Comparison of ENCODE assay signal across 6 worm cellular contexts in genomic region chrII:12542594-12542997, ce11.
TF ChIP-seq lines count a peak whose summit lies in the region.

No protein-coding gene starts in this region.

TF ChIP-seq in whole organism, L1 larva, 84 proteins besides CTCF, POLR2A, EP300 and RAD21:
- TF ChIP-seq efl-3 (GFP tag; optimal IDR thresholded peaks at IDR 0.05; lab: Kevin White, UChicago) (no peak), nhr-28 (tag; optimal IDR thresholded peaks at IDR 0.05; lab: Kevin White, UChicago) (no peak), dsc-1 (tag; optimal IDR thresholded peaks at IDR 0.05; lab: Kevin White, UChicago) (no peak), elt-2 (tag; optimal IDR thresholded peaks at IDR 0.05; lab: Kevin White, UChicago) (peak; percentile 56), lsy-2 (tag; optimal IDR thresholded peaks at IDR 0.05; lab: Kevin White, UChicago) (no peak)
TF ChIP-seq in whole organism, L1 larva: peak in this region for 1.

TF ChIP-seq in whole organism, L2 larva, 48 proteins besides CTCF, POLR2A, EP300 and RAD21:
- no peak for TF ChIP-seq mdl-1 (tag; optimal IDR thresholded peaks at IDR 0.05; lab: Kevin White, UChicago)
- TF ChIP-seq fos-1 (tag; optimal IDR thresholded peaks at IDR 0.05; lab: Kevin White, UChicago), result peak; percentile 33
- no peak for TF ChIP-seq nhr-12 (tag; optimal IDR thresholded peaks at IDR 0.05; lab: Kevin White, UChicago)

TF ChIP-seq in whole organism, L3 larva, 47 proteins besides CTCF, POLR2A, EP300 and RAD21:
- TF ChIP-seq nhr-12 (tag; optimal IDR thresholded peaks at IDR 0.05; lab: Kevin White, UChicago), result no peak
- TF ChIP-seq elt-2 (tag; optimal IDR thresholded peaks at IDR 0.05; lab: Kevin White, UChicago), result peak; percentile 58
- TF ChIP-seq nhr-76 (tag; optimal IDR thresholded peaks at IDR 0.05; lab: Kevin White, UChicago), result no peak
- no peak for TF ChIP-seq nhr-67 (tag; optimal IDR thresholded peaks at IDR 0.05; lab: Kevin White, UChicago)
- no peak for TF ChIP-seq nhr-77 (tag; optimal IDR thresholded peaks at IDR 0.05; lab: Kevin White, UChicago)
- TF ChIP-seq mdl-1 (tag; optimal IDR thresholded peaks at IDR 0.05; lab: Kevin White, UChicago), result no peak
- TF ChIP-seq nhr-237 (tag; optimal IDR thresholded peaks at IDR 0.05; lab: Kevin White, UChicago), result no peak

TF ChIP-seq in whole organism, L4 larva, 104 proteins besides CTCF, POLR2A, EP300 and RAD21 (continues in another document):
- TF ChIP-seq F44E2.7 (GFP tag; IDR thresholded peaks at IDR 0.05; lab: Robert Waterston, UW), result 0 out of 2 replicates have a peak, but pooled peaks have one; percentile 68
- no peak for TF ChIP-seq lin-29 (GFP tag; IDR thresholded peaks at IDR 0.05; lab: Robert Waterston, UW)
- TF ChIP-seq dmd-8 (GFP tag; IDR thresholded peaks at IDR 0.05; lab: Robert Waterston, UW), result peak; percentile 62; the same call in 1 of the 2 replicates
- TF ChIP-seq ZK337.2 (GFP tag; IDR thresholded peaks at IDR 0.05; lab: Robert Waterston, UW), result 0 out of 2 replicates have a peak, but pooled peaks have one; percentile 40
- no peak for TF ChIP-seq dpl-1 (GFP tag; optimal IDR thresholded peaks at IDR 0.05; lab: Kevin White, UChicago)
- TF ChIP-seq nhr-11 (tag; optimal IDR thresholded peaks at IDR 0.05; lab: Kevin White, UChicago), result no peak
- TF ChIP-seq gei-8 (GFP tag; optimal IDR thresholded peaks at IDR 0.05; lab: Kevin White, UChicago), result peak; percentile 26
- no peak for TF ChIP-seq ceh-32 (tag; optimal IDR thresholded peaks at IDR 0.05; lab: Kevin White, UChicago; ENCODE audit: poor library complexity)
- no peak for TF ChIP-seq lsy-2 (tag; optimal IDR thresholded peaks at IDR 0.05; lab: Kevin White, UChicago)
- no peak for TF ChIP-seq ama-1 (optimal IDR thresholded peaks at IDR 0.05; lab: Kevin White, UChicago)
- no peak for TF ChIP-seq duxl-1 (tag; optimal IDR thresholded peaks at IDR 0.05; lab: Kevin White, UChicago; ENCODE audit: poor library complexity)
- TF ChIP-seq nhr-28 (tag; optimal IDR thresholded peaks at IDR 0.05; lab: Kevin White, UChicago), result no peak
- TF ChIP-seq sdz-12 (GFP tag; optimal IDR thresholded peaks at IDR 0.05; lab: Kevin White, UChicago), result no peak
- no peak for TF ChIP-seq F37D6.2 (tag; optimal IDR thresholded peaks at IDR 0.05; lab: Kevin White, UChicago)
- TF ChIP-seq nhr-102 (tag; optimal IDR thresholded peaks at IDR 0.05; lab: Kevin White, UChicago), result peak; percentile 58
- TF ChIP-seq zip-11 (GFP tag; IDR thresholded peaks at IDR 0.05; lab: Robert Waterston, UW), result no peak
- no peak for TF ChIP-seq saeg-2 (GFP tag; IDR thresholded peaks at IDR 0.05; lab: Robert Waterston, UW)
- TF ChIP-seq daf-12 (tag; optimal IDR thresholded peaks at IDR 0.05; lab: Kevin White, UChicago), result no peak
- TF ChIP-seq mxl-3 (GFP tag; optimal IDR thresholded peaks at IDR 0.05; lab: Kevin White, UChicago), result no peak
- TF ChIP-seq mep-1 (tag; optimal IDR thresholded peaks at IDR 0.05; lab: Kevin White, UChicago), result no peak
- 0 out of 2 replicates have a peak, but pooled peaks have one; percentile 46 for TF ChIP-seq Y48G9A.11 (GFP tag; IDR thresholded peaks at IDR 0.05; lab: Robert Waterston, UW)
- TF ChIP-seq lim-7 (GFP tag; IDR thresholded peaks at IDR 0.05; lab: Robert Waterston, UW), result peak; percentile 74
- 0 out of 2 replicates have a peak, but pooled peaks have one; percentile 49 for TF ChIP-seq D1046.2 (GFP tag; IDR thresholded peaks at IDR 0.05; lab: Robert Waterston, UW)
- peak; percentile 45; the same call in 1 of the 2 replicates for TF ChIP-seq pha-4 (GFP tag; IDR thresholded peaks at IDR 0.05; lab: Robert Waterston, UW)
- TF ChIP-seq pha-4 (tag; optimal IDR thresholded peaks at IDR 0.05; lab: Kevin White, UChicago), result no peak

TF ChIP-seq in whole organism, late embryonic, 69 proteins besides CTCF, POLR2A, EP300 and RAD21:
- no peak for TF ChIP-seq dmd-4 (tag; optimal IDR thresholded peaks at IDR 0.05; lab: Kevin White, UChicago; ENCODE audit: borderline replicate concordance)
- TF ChIP-seq elt-2 (tag; optimal IDR thresholded peaks at IDR 0.05; lab: Kevin White, UChicago), result peak; percentile 89

TF ChIP-seq in whole organism, young adult, 124 proteins besides CTCF, POLR2A, EP300 and RAD21 (continues in another document):
- no peak for TF ChIP-seq ceh-58 (GFP tag; IDR thresholded peaks at IDR 0.05; lab: Robert Waterston, UW)
- TF ChIP-seq snpc-3.4 (tag; optimal IDR thresholded peaks at IDR 0.05; lab: Kevin White, UChicago), result peak; percentile 54
- no peak for TF ChIP-seq ceh-91 (GFP tag; IDR thresholded peaks at IDR 0.05; lab: Robert Waterston, UW)
- peak; percentile 44 for TF ChIP-seq snpc-1.1 (tag; optimal IDR thresholded peaks at IDR 0.05; lab: Kevin White, UChicago; ENCODE audit: insufficient read depth)
- TF ChIP-seq mel-28 (tag; optimal IDR thresholded peaks at IDR 0.05; lab: Kevin White, UChicago; ENCODE audit: borderline replicate concordance), result no peak
- TF ChIP-seq Y53F4B.3 (GFP tag; IDR thresholded peaks at IDR 0.05; lab: Robert Waterston, UW), result no peak
- no peak for TF ChIP-seq lsl-1 (GFP tag; optimal IDR thresholded peaks at IDR 0.05; lab: Kevin White, UChicago)
- no peak for TF ChIP-seq madf-3 (GFP tag; IDR thresholded peaks at IDR 0.05; lab: Robert Waterston, UW)
- TF ChIP-seq attf-6 (GFP tag; IDR thresholded peaks at IDR 0.05; lab: Robert Waterston, UW), result no peak
- peak; percentile 21 for TF ChIP-seq efl-1 (GFP tag; optimal IDR thresholded peaks at IDR 0.05; lab: Kevin White, UChicago)
- no peak for TF ChIP-seq attf-3 (GFP tag; conservative IDR thresholded peaks at IDR 0.05; lab: Robert Waterston, UW)
- TF ChIP-seq atf-7 (tag; optimal IDR thresholded peaks at IDR 0.05; lab: Kevin White, UChicago), result peak; percentile 20
- TF ChIP-seq Y67H2A.10 (GFP tag; conservative IDR thresholded peaks at IDR 0.05; lab: Robert Waterston, UW), result no peak
- peak; percentile 56 for TF ChIP-seq F57A8.1 (GFP tag; optimal IDR thresholded peaks at IDR 0.05; lab: Kevin White, UChicago)
- no peak for TF ChIP-seq F10E7.11 (tag; optimal IDR thresholded peaks at IDR 0.05; lab: Kevin White, UChicago)
- TF ChIP-seq tbx-9 (tag; optimal IDR thresholded peaks at IDR 0.05; lab: Kevin White, UChicago; ENCODE audit: borderline replicate concordance), result no peak
- peak; percentile 35 for TF ChIP-seq zim-3 (tag; optimal IDR thresholded peaks at IDR 0.05; lab: Kevin White, UChicago)
- no peak for TF ChIP-seq lin-35 (GFP tag; optimal IDR thresholded peaks at IDR 0.05; lab: Kevin White, UChicago)
- TF ChIP-seq F49E8.2 (tag; optimal IDR thresholded peaks at IDR 0.05; lab: Kevin White, UChicago; ENCODE audit: insufficient read depth), result peak; percentile 11
- TF ChIP-seq cebp-2 (GFP tag; IDR thresholded peaks at IDR 0.05; lab: Robert Waterston, UW), result 0 out of 2 replicates have a peak, but pooled peaks have one; percentile 21
- peak; percentile 34 for TF ChIP-seq mxl-1 (tag; optimal IDR thresholded peaks at IDR 0.05; lab: Kevin White, UChicago)
- no peak for TF ChIP-seq ztf-28 (GFP tag; IDR thresholded peaks at IDR 0.05; lab: Robert Waterston, UW)
- TF ChIP-seq ztf-3 (GFP tag; optimal IDR thresholded peaks at IDR 0.05; lab: Kevin White, UChicago), result no peak
- peak; percentile 48 for TF ChIP-seq ZK185.1 (tag; optimal IDR thresholded peaks at IDR 0.05; lab: Kevin White, UChicago; ENCODE audit: poor library complexity, severe bottlenecking)
- no peak for TF ChIP-seq let-526 (GFP tag; IDR thresholded peaks at IDR 0.05; lab: Robert Waterston, UW)
- no peak for TF ChIP-seq ztf-22 (GFP tag; optimal IDR thresholded peaks at IDR 0.05; lab: Kevin White, UChicago)
- peak; percentile 42 for TF ChIP-seq him-1 (tag; optimal IDR thresholded peaks at IDR 0.05; lab: Kevin White, UChicago)
- TF ChIP-seq hrde-1 (tag; optimal IDR thresholded peaks at IDR 0.05; lab: Kevin White, UChicago; ENCODE audit: borderline replicate concordance), result peak; percentile 67
- TF ChIP-seq F33H1.4 (GFP tag; IDR thresholded peaks at IDR 0.05; lab: Robert Waterston, UW), result no peak
- TF ChIP-seq ets-4 (GFP tag; optimal IDR thresholded peaks at IDR 0.05; lab: Kevin White, UChicago), result no peak
- peak; percentile 48 for TF ChIP-seq hmg-1.2 (GFP tag; IDR thresholded peaks at IDR 0.05; lab: Robert Waterston, UW)
- peak; percentile 29 for TF ChIP-seq snpc-1.3 (tag; optimal IDR thresholded peaks at IDR 0.05; lab: Kevin White, UChicago; ENCODE audit: insufficient read depth)
- TF ChIP-seq sea-2 (GFP tag; IDR thresholded peaks at IDR 0.05; lab: Robert Waterston, UW), result no peak
- TF ChIP-seq ztf-18 (tag; optimal IDR thresholded peaks at IDR 0.05; lab: Kevin White, UChicago), result peak; percentile 42
- TF ChIP-seq snpc-4 (GFP tag; optimal IDR thresholded peaks at IDR 0.05; lab: Kevin White, UChicago), result peak; percentile 40
- peak in 1 of 4 experiments; percentile 30 for TF ChIP-seq snpc-4 (tag; optimal IDR thresholded peaks at IDR 0.05; lab: Kevin White, UChicago)
- TF ChIP-seq nhr-27 (tag; optimal IDR thresholded peaks at IDR 0.05; lab: Kevin White, UChicago), result no peak
- no peak for TF ChIP-seq B0019.2 (GFP tag; conservative IDR thresholded peaks at IDR 0.05; lab: Robert Waterston, UW)
- 0 out of 2 replicates have a peak, but pooled peaks have one; percentile 21 for TF ChIP-seq ekl-4 (GFP tag; IDR thresholded peaks at IDR 0.05; lab: Robert Waterston, UW)
- 0 out of 2 replicates have a peak, but pooled peaks have one; percentile 34 for TF ChIP-seq rcor-1 (GFP tag; IDR thresholded peaks at IDR 0.05; lab: Robert Waterston, UW)
- no peak for TF ChIP-seq F55B11.4 (tag; optimal IDR thresholded peaks at IDR 0.05; lab: Kevin White, UChicago; ENCODE audit: borderline replicate concordance, insufficient read depth)
- TF ChIP-seq unc-130 (GFP tag; optimal IDR thresholded peaks at IDR 0.05; lab: Kevin White, UChicago), result peak; percentile 5
- TF ChIP-seq D2030.7 (GFP tag; IDR thresholded peaks at IDR 0.05; lab: Robert Waterston, UW), result no peak; the same call in none of the 2 replicates
- peak; percentile 57; the same call in 1 of the 2 replicates for TF ChIP-seq dox-1 (GFP tag; IDR thresholded peaks at IDR 0.05; lab: Robert Waterston, UW)
- no peak for TF ChIP-seq unc-62 (GFP tag; optimal IDR thresholded peaks at IDR 0.05; lab: Kevin White, UChicago)
- TF ChIP-seq hlh-12 (tag; optimal IDR thresholded peaks at IDR 0.05; lab: Kevin White, UChicago), result no peak
- no peak for TF ChIP-seq somi-1 (GFP tag; optimal IDR thresholded peaks at IDR 0.05; lab: Kevin White, UChicago)
- peak; percentile 45 for TF ChIP-seq repo-1 (tag; optimal IDR thresholded peaks at IDR 0.05; lab: Kevin White, UChicago)
- no peak for TF ChIP-seq akir-1 (GFP tag; optimal IDR thresholded peaks at IDR 0.05; lab: Kevin White, UChicago)
- no peak for TF ChIP-seq K11D2.4 (GFP tag; IDR thresholded peaks at IDR 0.05; lab: Robert Waterston, UW)
